Fruit fly (Drosophila melanogaster) whole organism, embryonic: Measurements from ENCODE around the gene AlaRS.

Source experiments
- ATbp ChIP-seq: fragments of 200-800 bp; sonication (Bioruptor generic); optimal IDR thresholded peaks from 2 replicates; lab custom pipeline; 2017; ENCODE audit warnings: missing biosample characterization, mild to moderate bottlenecking, missing genetic modification characterization, missing genetic modification reagents
- Blimp-1 ChIP-seq: fragments of 200-800 bp; sonication (Bioruptor generic); optimal IDR thresholded peaks from 3 replicates; lab custom pipeline; 2018; ENCODE audit warnings: missing biosample characterization, missing genetic modification characterization, mild to moderate bottlenecking, moderate library complexity, missing genetic modification reagents
- Bteb2 ChIP-seq: fragments of 200-800 bp; sonication (Bioruptor generic); optimal IDR thresholded peaks from 2 replicates; lab custom pipeline; 2016; ENCODE audit warnings: missing biosample characterization, missing genetic modification characterization
- CG10431 ChIP-seq: fragments of 200-800 bp; sonication (Bioruptor generic); optimal IDR thresholded peaks from 3 replicates; lab custom pipeline; 2018; ENCODE audit warnings: missing biosample characterization, mild to moderate bottlenecking, missing genetic modification characterization
- CG10959 ChIP-seq: fragments of 200-800 bp; sonication (Bioruptor generic); IDR thresholded peaks from 2 replicates; pipeline ENCODE4 v1.3.6; 2022; ENCODE audit warnings: missing biosample characterization, missing genetic modification characterization
- CG11695 ChIP-seq: fragments of 200-800 bp; sonication (Bioruptor generic); IDR thresholded peaks from 3 replicates; pipeline ENCODE4 v1.3.6; 2022; ENCODE audit warnings: missing biosample characterization, missing genetic modification characterization
- CG12071 ChIP-seq: fragments of 200-800 bp; sonication (Bioruptor generic); optimal IDR thresholded peaks from 3 replicates; lab custom pipeline; 2018; ENCODE audit warnings: missing biosample characterization, mild to moderate bottlenecking, missing genetic modification characterization
- CG12104 ChIP-seq: fragments of 200-800 bp; sonication (Bioruptor generic); optimal IDR thresholded peaks from 3 replicates; lab custom pipeline; 2016; ENCODE audit warnings: missing biosample characterization, missing genetic modification characterization
- CG12299 ChIP-seq: fragments of 200-800 bp; sonication (Bioruptor generic); optimal IDR thresholded peaks from 2 replicates; lab custom pipeline; 2018; ENCODE audit warnings: missing biosample characterization, mild to moderate bottlenecking, missing genetic modification characterization
- CG13424 ChIP-seq: fragments of 200-800 bp; sonication (Bioruptor generic); optimal IDR thresholded peaks from 2 replicates; lab custom pipeline; 2019; ENCODE audit warnings: missing biosample characterization, mild to moderate bottlenecking, missing genetic modification characterization, moderate library complexity
- CG14441 ChIP-seq: fragments of 200-800 bp; sonication (Bioruptor generic); IDR thresholded peaks from 2 replicates; pipeline ENCODE4 v1.3.6; 2022; ENCODE audit warnings: missing biosample characterization, missing genetic modification characterization
- CG15601 ChIP-seq: fragments of 200-800 bp; sonication (Bioruptor generic); optimal IDR thresholded peaks from 3 replicates; lab custom pipeline; 2019; ENCODE audit warnings: missing biosample characterization, mild to moderate bottlenecking, missing genetic modification characterization, moderate library complexity
- CG17802 ChIP-seq: fragments of 200-800 bp; sonication (Bioruptor generic); optimal IDR thresholded peaks from 2 replicates; lab custom pipeline; 2018; ENCODE audit warnings: missing biosample characterization, mild to moderate bottlenecking, missing genetic modification characterization, moderate library complexity
- CG34224 ChIP-seq: fragments of 200-800 bp; sonication (Bioruptor generic); IDR thresholded peaks from 3 replicates; pipeline ENCODE4 v1.3.6; 2022; ENCODE audit warnings: missing biosample characterization, missing genetic modification characterization; ENCODE audit not compliant: partially characterized antibody
- CG6254 ChIP-seq: fragments of 200-800 bp; sonication (Bioruptor generic); optimal IDR thresholded peaks from 3 replicates; lab custom pipeline; 2017; ENCODE audit warnings: mild to moderate bottlenecking, missing biosample characterization, missing genetic modification reagents, missing genetic modification characterization
- CG7556 ChIP-seq: fragments of 200-800 bp; sonication (Bioruptor generic); optimal IDR thresholded peaks from 2 replicates; lab custom pipeline; 2017; ENCODE audit warnings: missing biosample characterization, mild to moderate bottlenecking, missing genetic modification characterization
- CG7786 ChIP-seq: fragments of 200-800 bp; sonication (Bioruptor generic); optimal IDR thresholded peaks from 2 replicates; lab custom pipeline; 2016; ENCODE audit warnings: missing biosample characterization, missing genetic modification characterization
- CG9437 ChIP-seq: fragments of 200-800 bp; sonication (Bioruptor generic); optimal IDR thresholded peaks from 2 replicates; lab custom pipeline; 2018; ENCODE audit warnings: missing biosample characterization, mild to moderate bottlenecking, missing genetic modification characterization
- CTCF ChIP-seq: fragments of 200-800 bp; sonication (Bioruptor generic); optimal IDR thresholded peaks from 2 replicates; lab custom pipeline; 2017; ENCODE audit warnings: missing biosample characterization, mild to moderate bottlenecking, missing genetic modification characterization, moderate library complexity
- Dek ChIP-seq: fragments of 200-800 bp; sonication (Bioruptor generic); optimal IDR thresholded peaks from 3 replicates; lab custom pipeline; 2019; ENCODE audit warnings: missing biosample characterization, mild to moderate bottlenecking, missing genetic modification characterization, moderate library complexity
- Fer2 ChIP-seq: fragments of 200-800 bp; sonication (Bioruptor generic); optimal IDR thresholded peaks from 2 replicates; lab custom pipeline; 2018; ENCODE audit warnings: missing biosample characterization, mild to moderate bottlenecking, missing genetic modification characterization, moderate library complexity
- HLHmδ ChIP-seq: fragments of 200-800 bp; sonication (Bioruptor generic); optimal IDR thresholded peaks from 2 replicates; lab custom pipeline; 2018; ENCODE audit warnings: missing biosample characterization, mild to moderate bottlenecking, missing genetic modification characterization, moderate library complexity
- Hr78 ChIP-seq, 2 experiments: fragments of 200-800 bp in 1 of 2; fragments of >200 bp in 1 of 2; sonication (Bioruptor generic) in 1 of 2; optimal IDR thresholded peaks; 2 replicates each; lab custom pipeline; 2017 to 2019; ENCODE audit warnings: missing biosample characterization in 2 of 2, missing genetic modification characterization in 2 of 2, mild to moderate bottlenecking in 1 of 2, moderate library complexity in 1 of 2
- Mrtf ChIP-seq: fragments of 200-800 bp; sonication (Bioruptor generic); IDR thresholded peaks from 3 replicates; pipeline ENCODE4 v1.3.6; 2022; ENCODE audit warnings: missing biosample characterization, missing genetic modification characterization
- Oaz ChIP-seq: fragments of 200-800 bp; sonication (Bioruptor generic); IDR thresholded peaks from 2 replicates; pipeline ENCODE4 v1.3.6; 2022; ENCODE audit warnings: missing biosample characterization, missing genetic modification characterization
- Oli ChIP-seq: fragments of 200-800 bp; sonication (Bioruptor generic); optimal IDR thresholded peaks from 2 replicates; lab custom pipeline; 2018; ENCODE audit warnings: missing biosample characterization, mild to moderate bottlenecking, missing genetic modification characterization, moderate library complexity
- Opbp ChIP-seq: fragments of 200-800 bp; sonication (Bioruptor generic); IDR thresholded peaks from 3 replicates; pipeline ENCODE4 v1.3.6; 2022; ENCODE audit warnings: missing biosample characterization, missing genetic modification characterization; ENCODE audit not compliant: partially characterized antibody
- ato ChIP-seq: fragments of 200-800 bp; sonication (Bioruptor generic); IDR thresholded peaks from 2 replicates; pipeline ENCODE4 v1.3.6; 2022; ENCODE audit warnings: missing biosample characterization, missing genetic modification characterization; ENCODE audit not compliant: partially characterized antibody
- bcd ChIP-seq: fragments of 200-800 bp; sonication (Bioruptor generic); optimal IDR thresholded peaks from 2 replicates; lab custom pipeline; 2017; ENCODE audit warnings: missing biosample characterization, mild to moderate bottlenecking, missing genetic modification characterization
- bigmax ChIP-seq: fragments of 200-800 bp; sonication (Bioruptor generic); optimal IDR thresholded peaks from 2 replicates; lab custom pipeline; 2018; ENCODE audit warnings: missing biosample characterization, mild to moderate bottlenecking, missing genetic modification characterization
- cg ChIP-seq: fragments of 200-800 bp; sonication (Bioruptor generic); optimal IDR thresholded peaks from 3 replicates; lab custom pipeline; 2019; ENCODE audit warnings: missing biosample characterization, mild to moderate bottlenecking, missing genetic modification characterization, moderate library complexity
- chinmo ChIP-seq: fragments of 200-800 bp; sonication (Bioruptor generic); IDR thresholded peaks from 4 replicates; pipeline ENCODE4 v1.3.6; 2022; ENCODE audit warnings: missing biosample characterization, missing genetic modification characterization; ENCODE audit not compliant: partially characterized antibody
- dimm ChIP-seq: fragments of 200-800 bp; sonication (Bioruptor generic); IDR thresholded peaks from 2 replicates; pipeline ENCODE4 v1.3.6; 2022; ENCODE audit warnings: missing biosample characterization, missing genetic modification characterization
- dpn ChIP-seq, 2 experiments: fragments of 200-800 bp; sonication (Bioruptor generic); optimal IDR thresholded peaks; 3 replicates each; lab custom pipeline; 2016; ENCODE audit warnings: missing biosample characterization in 2 of 2, missing genetic modification characterization in 2 of 2
- en ChIP-seq: fragments of 200-800 bp; sonication (Bioruptor generic); optimal IDR thresholded peaks from 2 replicates; lab custom pipeline; 2016; ENCODE audit warnings: missing biosample characterization, missing genetic modification characterization
- esg ChIP-seq: fragments of 200-800 bp; sonication (Bioruptor generic); conservative IDR thresholded peaks from 2 replicates; pipeline ENCODE4 v1.3.6; 2022; ENCODE audit warnings: missing biosample characterization, missing genetic modification characterization
- ind ChIP-seq: fragments of 200-800 bp; sonication (Bioruptor generic); optimal IDR thresholded peaks from 3 replicates; lab custom pipeline; 2016; ENCODE audit warnings: missing biosample characterization, missing genetic modification characterization
- insv ChIP-seq, 2 experiments: fragments of 200-800 bp; sonication (Bioruptor generic); optimal IDR thresholded peaks; 3 replicates each; lab custom pipeline; 2016 to 2018; ENCODE audit warnings: missing biosample characterization in 2 of 2, missing genetic modification characterization in 2 of 2
- nmo ChIP-seq: fragments of 200-800 bp; sonication (Bioruptor generic); optimal IDR thresholded peaks from 2 replicates; lab custom pipeline; 2018; ENCODE audit warnings: missing biosample characterization, mild to moderate bottlenecking, missing genetic modification characterization, moderate library complexity
- p53 ChIP-seq: fragments of 200-800 bp; sonication (Bioruptor generic); optimal IDR thresholded peaks from 2 replicates; lab custom pipeline; 2016; ENCODE audit warnings: missing biosample characterization, missing genetic modification characterization
- pb ChIP-seq: fragments of 200-800 bp; sonication (Bioruptor generic); optimal IDR thresholded peaks from 3 replicates; lab custom pipeline; 2016; ENCODE audit warnings: missing biosample characterization, missing genetic modification characterization
- sisA ChIP-seq: fragments of 200-800 bp; sonication (Bioruptor generic); IDR thresholded peaks from 2 replicates; pipeline ENCODE4 v1.3.6; 2022; ENCODE audit warnings: missing biosample characterization, missing genetic modification characterization
- slou ChIP-seq: fragments of 200-800 bp; sonication (Bioruptor generic); optimal IDR thresholded peaks from 3 replicates; lab custom pipeline; 2016; ENCODE audit warnings: missing biosample characterization, missing genetic modification characterization
- sna ChIP-seq: fragments of 200-800 bp; sonication (Bioruptor generic); IDR thresholded peaks from 2 replicates; pipeline ENCODE4 v1.3.6; 2022; ENCODE audit warnings: missing biosample characterization, missing genetic modification characterization; ENCODE audit not compliant: partially characterized antibody
- tna ChIP-seq: fragments of 200-800 bp; sonication (Bioruptor generic); IDR thresholded peaks from 2 replicates; pipeline ENCODE4 v1.3.6; 2022; ENCODE audit warnings: missing biosample characterization, missing genetic modification characterization; ENCODE audit not compliant: partially characterized antibody
- zf30C ChIP-seq: fragments of 200-800 bp; sonication (Bioruptor generic); optimal IDR thresholded peaks from 3 replicates; lab custom pipeline; 2018; ENCODE audit warnings: missing biosample characterization, mild to moderate bottlenecking, missing genetic modification characterization

The AlaRS gene

DNA sequence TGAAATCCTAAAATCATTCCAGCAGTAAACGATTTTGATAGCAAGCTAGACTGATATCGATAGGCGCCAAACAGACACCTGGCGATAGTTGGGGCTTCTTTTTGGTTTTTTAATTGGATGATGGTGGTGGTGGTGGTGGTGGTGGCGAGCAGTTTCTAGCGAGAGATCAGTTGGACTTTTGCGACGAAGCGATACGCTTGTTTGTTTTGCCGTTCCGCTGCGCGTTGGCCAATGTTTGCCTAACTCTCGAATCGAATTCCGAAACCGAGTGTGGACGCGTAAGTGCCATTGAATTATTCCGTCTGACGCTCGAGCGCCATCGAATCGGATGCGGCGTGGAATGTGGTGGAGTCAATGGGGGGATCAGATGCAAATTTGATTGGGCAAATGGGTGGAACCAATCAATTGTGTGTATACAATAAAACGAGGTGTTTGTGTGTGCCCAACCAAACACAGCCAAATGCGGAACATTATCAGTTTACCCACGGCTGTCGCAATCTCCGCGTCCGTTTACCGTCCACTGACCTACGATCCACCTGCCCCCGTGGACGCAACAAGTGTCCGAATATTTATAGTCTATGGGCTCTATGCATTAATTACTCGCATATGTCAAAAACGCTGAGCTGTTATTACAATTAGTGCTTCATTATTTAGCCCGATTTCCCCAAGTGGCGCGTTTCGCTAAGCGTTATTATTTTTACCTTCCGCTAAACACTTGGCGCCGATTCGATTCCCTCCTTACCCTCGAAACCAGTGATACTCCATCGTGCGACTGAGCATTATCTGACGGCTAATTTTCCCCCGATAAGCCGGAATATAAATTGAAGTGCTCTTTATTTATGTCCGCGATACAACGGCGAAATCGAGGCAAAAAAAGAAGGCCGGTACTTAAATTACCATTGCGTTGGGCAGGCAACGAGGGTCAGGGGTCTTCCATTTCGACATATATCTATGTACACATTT, 10.9 kb downstream of the AlaRS start, which contains the start of gene CG17292 (continued):
- TF ChIP-seq sisA (GFP tag; lab: Robert Waterston, UW): peak; percentile 37
- TF ChIP-seq CG12299 (tag; lab: Kevin White, UChicago): no peak
- TF ChIP-seq slou (GFP tag; lab: Kevin White, UChicago): no peak
- peak; percentile 24; the same call in 1 of the 2 replicates for TF ChIP-seq Oaz (GFP tag; lab: Robert Waterston, UW)
- TF ChIP-seq pb: no peak
- peak; percentile 89 for TF ChIP-seq sna (GFP tag; lab: Robert Waterston, UW)
- no peak for TF ChIP-seq CG10959
- TF ChIP-seq Oli (tag; lab: Kevin White, UChicago): no peak
- no peak for TF ChIP-seq CG9437
- no peak for TF ChIP-seq bigmax (GFP tag; lab: Kevin White, UChicago)
- no peak for TF ChIP-seq nmo
- TF ChIP-seq CG17802: no peak
- TF ChIP-seq CG11695: peak; percentile 48; the same call in 1 of the 3 replicates
- TF ChIP-seq HLHmδ: no peak
- no peak for TF ChIP-seq CG7786 (GFP tag; lab: Kevin White, UChicago)
- peak; percentile 78 for TF ChIP-seq ATbp
- peak; percentile 61 for TF ChIP-seq CG13424
- TF ChIP-seq CG6254 (GFP tag; lab: Kevin White, UChicago): peak; percentile 10
- TF ChIP-seq Hr78 (GFP tag; optimal IDR thresholded peaks at IDR 0.05; lab: Kevin White, UChicago): peak in 1 of 2 experiments; percentile 73
- TF ChIP-seq CG12071 (GFP tag; lab: Kevin White, UChicago): peak; percentile 64
- no peak for TF ChIP-seq CG12104
- TF ChIP-seq p53: no peak
- TF ChIP-seq Blimp-1: peak; percentile 32
- no peak for TF ChIP-seq CG7556 (GFP tag; lab: Kevin White, UChicago)
- TF ChIP-seq dpn (GFP tag; optimal IDR thresholded peaks at IDR 0.05; lab: Kevin White, UChicago): peak in 1 of 2 experiments; percentile 59
- peak; percentile 53; the same call in 1 of the 2 replicates for TF ChIP-seq CG14441 (GFP tag; lab: Robert Waterston, UW)
- TF ChIP-seq Dek (tag; lab: Kevin White, UChicago): peak; percentile 66
- TF ChIP-seq CG15601 (tag; lab: Kevin White, UChicago): peak; percentile 33
- TF ChIP-seq CG10431 (GFP tag; lab: Kevin White, UChicago): no peak
- no peak for TF ChIP-seq Bteb2 (GFP tag; lab: Kevin White, UChicago)
- TF ChIP-seq ato (GFP tag; lab: Robert Waterston, UW): peak; percentile 84
- TF ChIP-seq tna: peak; percentile 95

DNA sequence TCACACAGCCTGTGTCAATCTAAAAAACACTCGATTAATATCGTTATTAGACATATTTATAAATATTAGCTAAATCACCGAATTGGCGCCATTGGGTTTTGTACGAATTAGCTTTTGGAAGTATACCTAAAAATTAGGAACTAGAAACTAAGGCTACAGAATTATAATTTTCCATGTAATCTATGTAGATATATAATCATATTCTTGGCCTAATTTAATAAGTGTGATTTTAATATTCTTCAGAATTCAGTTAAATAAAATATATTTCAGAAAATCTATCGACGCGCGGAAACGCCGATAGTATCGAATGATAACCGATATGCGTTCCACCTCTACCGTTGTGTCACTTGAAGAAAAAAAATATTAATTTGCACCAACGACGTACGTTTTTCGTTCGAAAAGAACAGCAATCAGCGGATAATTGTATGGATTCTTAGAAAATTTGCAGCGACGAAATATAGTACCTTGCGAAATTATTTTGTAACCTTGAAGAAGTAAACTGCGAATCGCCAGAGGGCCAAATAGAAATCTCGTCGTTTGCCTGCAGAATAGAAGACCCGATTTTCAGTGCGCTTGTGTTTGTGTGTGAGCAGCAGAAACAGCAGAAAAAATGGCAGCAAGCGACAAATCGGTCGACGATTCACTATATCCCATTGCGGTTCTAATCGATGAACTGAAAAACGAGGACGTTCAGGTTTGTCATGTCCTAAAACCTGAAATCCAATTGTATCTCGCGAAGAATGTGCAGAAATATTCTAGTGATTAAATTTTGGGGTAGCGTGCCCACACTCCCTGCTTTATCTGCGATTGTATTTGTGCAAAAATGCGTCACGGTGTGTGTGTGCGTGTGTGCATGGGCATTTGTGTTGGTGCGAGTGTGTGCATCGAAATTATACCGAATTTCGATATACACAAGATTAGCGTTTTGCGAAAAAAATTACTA, 15.6 kb downstream of the AlaRS start, which contains the start of gene Pp2A-29B:
TSS of gene Pp2A-29B (plus strand) at position 338 of the 943 bp plus-strand sequence.
- TF ChIP-seq insv (GFP tag; optimal IDR thresholded peaks at IDR 0.05; lab: Kevin White, UChicago) (peak in 1 of 2 experiments; percentile 25), en (GFP tag; lab: Kevin White, UChicago) (no peak), Mrtf (GFP tag; lab: Robert Waterston, UW) (no peak), CTCF (GFP tag; lab: Kevin White, UChicago) (peak; percentile 21), bcd (GFP tag; lab: Kevin White, UChicago) (peak; percentile 20), esg (no peak), chinmo (GFP tag; lab: Robert Waterston, UW) (peak; percentile 93; the same call in 3 of the 4 replicates), Bteb2 (GFP tag; lab: Kevin White, UChicago) (no peak), Fer2 (tag; lab: Kevin White, UChicago) (no peak), zf30C (GFP tag; lab: Kevin White, UChicago) (peak; percentile 10), dimm (no peak), CG15601 (tag; lab: Kevin White, UChicago) (peak; percentile 56), cg (GFP tag; lab: Kevin White, UChicago) (peak; percentile 98), Opbp (GFP tag; lab: Robert Waterston, UW) (peak; percentile 96), CG34224 (peak; percentile 97), ind (GFP tag; lab: Kevin White, UChicago) (no peak)
